Worm (Caenorhabditis elegans) whole organism, dauer: ENCODE results near the gene imp-2.
"Not testable (repeated sequence)": the region's sequence is repeated elsewhere in the genome, so short reads cannot be mapped to it uniquely, and the experiment has no call there.

Experiments used
- unc-62 ChIP-seq: sonication (generic microtip); optimal IDR thresholded peaks from 2 replicates; lab custom pipeline; 2017; ENCODE audit warnings: missing biosample characterization, missing genetic modification reagents, missing genetic modification characterization

Gene imp-2

ce11 chrIV:11118837-11119491 is at the start of gene imp-2, which contains the start of gene enpl-1:
TSS of gene imp-2 (minus strand) at chrIV:11118887.
TSS of gene enpl-1 (plus strand) at chrIV:11119298.
- no peak for TF ChIP-seq unc-62

DNA sequence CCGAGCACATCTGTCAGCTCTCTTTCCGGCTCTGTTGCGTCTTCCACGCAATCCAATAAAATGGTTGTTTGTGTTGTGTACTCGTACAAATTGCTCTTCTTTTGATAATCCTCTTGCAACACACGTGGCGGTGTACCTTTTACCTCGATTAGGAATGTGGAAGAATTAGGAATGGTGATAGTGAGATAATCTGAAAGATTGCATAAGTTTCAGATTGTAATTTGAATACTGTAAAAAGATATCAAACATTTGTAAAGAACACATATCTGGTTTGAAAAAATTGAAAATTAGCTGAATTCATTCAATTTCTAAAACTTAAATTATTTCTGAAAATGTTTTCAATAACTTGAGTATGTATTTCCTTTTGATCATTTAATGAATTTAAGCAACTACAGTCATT is 46.1 kb upstream of the imp-2 start, which contains the start of gene C08F8.6:
Gene C08F8.6 (minus strand): TSS at position 101 of the 400 bp plus-strand sequence.
- no peak for TF ChIP-seq unc-62

- TF ChIP-seq unc-62, result no peak
These were observed 43.8 kb upstream of the imp-2 start, which contains the start of gene fbxb-9 for ce11 chrIV:11162451-11162850. TSS of gene fbxb-9 (minus strand) at chrIV:11162551.

DNA sequence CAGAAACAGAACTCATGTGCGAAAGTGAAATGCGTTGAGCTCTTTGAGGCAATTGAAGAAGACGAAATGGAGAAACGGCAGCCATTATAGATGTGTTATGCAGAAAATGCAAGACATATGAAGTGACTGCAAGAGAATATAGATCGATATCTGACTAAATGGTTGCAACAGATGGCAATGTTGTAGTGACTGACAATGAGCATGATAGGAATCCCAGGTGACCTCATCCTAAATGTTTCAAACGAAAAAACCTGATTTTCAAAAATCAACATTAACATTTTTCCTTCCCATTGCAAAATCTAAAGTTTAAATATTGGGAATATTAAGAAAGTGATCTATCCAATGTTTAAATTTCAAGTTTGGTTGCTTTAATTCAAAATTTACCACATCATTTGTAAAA is 42.0 kb upstream of the imp-2 start, which contains the start of gene C08F8.15:
Gene C08F8.15 (minus strand): TSS at position 101 of the 400 bp plus-strand sequence.
- no peak for TF ChIP-seq unc-62

DNA sequence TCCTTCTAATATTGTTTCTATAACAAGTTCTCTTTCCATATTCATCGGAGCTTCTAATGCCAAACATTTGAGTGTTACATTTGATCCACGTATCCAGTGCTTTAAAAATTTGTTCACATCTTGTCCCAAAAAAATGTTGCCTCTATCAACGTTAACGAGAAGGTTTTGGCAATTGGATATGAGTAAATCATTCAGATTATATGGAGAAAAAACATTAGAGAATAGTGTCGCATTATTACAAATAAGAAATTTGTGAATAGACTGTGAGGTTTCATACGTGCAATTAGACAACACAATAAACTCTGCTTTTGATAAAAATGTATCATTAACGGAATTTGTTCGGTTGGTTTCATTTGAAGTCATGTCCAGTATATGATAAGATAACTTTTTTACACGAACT is 41.2 kb upstream of the imp-2 start, which contains the start of gene mboa-4:
Gene mboa-4 (minus strand): TSS at position 101 of the 400 bp plus-strand sequence.
- TF ChIP-seq unc-62, result no peak

DNA sequence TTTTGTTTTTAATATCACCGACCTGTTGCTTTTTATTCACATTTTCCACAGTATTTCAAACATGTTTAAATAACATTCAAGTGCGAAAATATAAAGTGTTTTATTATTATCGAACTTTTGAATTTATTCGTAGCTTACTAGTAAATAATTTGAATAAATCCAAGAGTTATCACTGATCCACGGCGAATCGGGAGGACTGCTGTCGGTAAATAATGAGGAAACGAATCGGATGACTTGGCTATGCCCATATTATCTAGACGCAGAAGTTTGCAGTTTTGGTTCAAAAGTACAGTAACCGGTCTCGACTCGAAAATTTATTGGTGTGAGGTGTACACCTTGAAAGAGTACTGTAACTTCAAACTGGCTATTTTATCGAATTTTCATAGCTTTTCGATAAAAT is 37.8 kb upstream of the imp-2 start:
- TF ChIP-seq unc-62, result no peak

ce11 chrIV:11154425-11155114 is 35.9 kb upstream of the imp-2 start, which contains the start of gene C08F8.3:
TSS of gene C08F8.3 (plus strand) at chrIV:11155044.
- TF ChIP-seq unc-62, result not testable (repeated sequence)

- TF ChIP-seq unc-62, result no peak
These were observed 32.2 kb upstream of the imp-2 start, which contains the start of gene C08F8.2 for ce11 chrIV:11150844-11151243. TSS of gene C08F8.2 (plus strand) at chrIV:11150997.

- peak; percentile 13 for TF ChIP-seq unc-62
These were observed 30.9 kb upstream of the imp-2 start, which contains the start of the genes F01G4.6 and pfd-1 for ce11 chrIV:11149454-11150163. TSS of gene F01G4.6 (minus strand) at chrIV:11149504. TSS of gene pfd-1 (plus strand) at chrIV:11150113.

- TF ChIP-seq unc-62, result no peak
These were observed 30.2 kb upstream of the imp-2 start for ce11 chrIV:11148788-11149366.

ce11 chrIV:11146962-11147470 is 28.3 kb upstream of the imp-2 start, which contains the start of gene pigq-1:
TSS of gene pigq-1 (minus strand) at chrIV:11147247.
- TF ChIP-seq unc-62, result no peak

DNA sequence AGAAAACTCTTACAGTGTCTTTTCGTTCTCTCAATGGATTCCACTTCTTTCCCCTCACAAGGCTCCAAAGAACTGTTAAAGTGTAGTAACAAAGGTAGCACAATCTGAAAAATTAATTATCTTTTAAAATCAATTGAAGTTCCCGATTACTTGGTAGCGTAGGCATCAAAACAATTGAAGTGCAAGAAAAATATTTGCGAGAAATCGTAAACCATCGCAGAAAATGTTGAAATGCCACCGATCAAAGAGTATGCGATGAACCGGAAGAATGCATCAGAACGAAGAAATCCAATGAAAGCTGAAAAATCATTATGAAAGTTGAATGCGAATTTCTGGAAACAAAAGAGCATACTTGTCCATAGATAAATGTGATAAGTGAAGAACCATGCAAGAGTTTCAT is 27.8 kb upstream of the imp-2 start:
- no peak for TF ChIP-seq unc-62

DNA sequence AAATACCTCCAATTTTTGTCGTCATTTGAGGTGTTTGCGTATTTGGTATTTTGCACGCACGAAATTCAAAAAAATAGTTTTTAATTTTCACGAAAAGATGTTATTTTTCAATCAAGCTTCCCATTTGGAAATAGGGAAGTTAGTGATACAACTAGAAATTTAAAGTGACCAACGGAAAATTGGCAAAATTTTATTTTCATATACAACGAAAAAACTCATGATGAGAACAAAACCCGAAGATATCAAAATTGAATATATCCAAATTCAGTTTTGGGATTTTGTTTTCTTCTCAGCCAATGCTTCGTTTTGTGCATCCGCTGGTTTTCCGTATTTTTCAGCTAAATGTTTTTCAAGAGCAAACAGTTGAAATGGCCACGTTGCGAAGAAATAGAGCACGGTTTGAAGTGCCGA is 27.2 kb upstream of the imp-2 start:
- TF ChIP-seq unc-62, result no peak

DNA sequence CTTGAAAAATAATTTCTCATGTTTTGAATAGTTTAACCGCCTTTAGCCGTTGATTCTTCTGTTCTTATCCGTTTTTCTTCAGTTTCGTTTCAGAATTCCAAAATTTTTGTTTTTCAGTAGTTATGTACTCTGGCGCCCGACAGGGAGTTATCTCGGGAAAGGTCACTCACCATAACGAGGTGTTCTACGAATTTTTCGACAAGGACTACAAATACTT is 24.4 kb upstream of the imp-2 start, which contains the start of gene F01G4.4:
Gene F01G4.4 (plus strand): TSS at position 118 of the 217 bp plus-strand sequence.
- no peak for TF ChIP-seq unc-62

DNA sequence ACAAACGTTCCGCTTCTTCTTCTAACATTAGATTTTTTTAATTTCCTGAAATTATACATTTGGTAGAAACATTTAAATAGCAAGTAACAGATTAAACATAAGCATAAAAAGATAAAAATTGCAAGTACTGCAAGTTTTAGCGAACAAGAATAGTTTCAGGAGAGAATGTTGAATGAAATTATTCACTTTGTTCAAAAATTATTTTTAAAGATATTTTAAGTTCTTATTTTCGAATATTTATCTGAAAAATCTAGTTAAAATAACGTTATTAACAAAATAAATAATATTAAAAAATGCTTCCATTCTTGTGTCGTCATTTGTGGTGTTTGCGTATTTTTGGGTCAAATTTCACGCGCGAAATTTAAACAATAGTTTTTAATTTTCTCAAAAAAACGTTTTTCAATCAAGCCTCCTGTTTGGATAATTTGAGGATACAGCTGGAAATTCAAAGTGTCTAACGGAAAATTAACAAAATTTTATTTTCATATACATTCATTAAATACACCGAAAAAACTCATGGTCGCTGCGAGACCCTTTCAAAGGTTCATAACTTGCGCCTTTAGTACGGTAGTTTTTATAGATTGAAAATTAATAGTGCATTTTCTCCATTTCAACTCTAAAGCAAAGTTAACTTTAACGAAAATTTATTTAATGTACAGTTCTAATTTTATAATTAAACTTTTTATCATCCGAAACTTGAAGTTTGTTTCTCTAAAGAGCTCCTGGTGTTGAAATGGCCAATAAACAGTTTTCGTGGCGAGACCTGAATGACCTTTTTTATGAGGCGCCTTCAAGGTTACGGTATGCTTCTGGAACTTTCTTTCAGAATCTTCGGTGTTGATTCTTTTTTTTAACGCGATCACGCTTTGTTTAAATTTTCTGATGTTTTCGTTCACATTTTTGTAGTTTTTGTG is 23.9 kb upstream of the imp-2 start, which contains the start of gene skih-2:
Gene skih-2 (minus strand): TSS at position 51 of the 914 bp plus-strand sequence.
- TF ChIP-seq unc-62, result no peak
